Fruit fly (Drosophila melanogaster): ENCODE results near the gene PrBP.

The PrBP gene

dm6 chr2L:8699895-8700314 is 14.2 kb upstream of the PrBP start (continued):
- peak; percentile 13 for TF ChIP-seq CoRest (tag; optimal IDR thresholded peaks at IDR 0.05)
- peak; percentile 36 for TF ChIP-seq Dek (tag; optimal IDR thresholded peaks at IDR 0.05)
- TF ChIP-seq Mes4 (GFP tag; optimal IDR thresholded peaks at IDR 0.05), result no peak
- TF ChIP-seq YL-1 (GFP tag; optimal IDR thresholded peaks at IDR 0.05), result peak; percentile 43
- no peak for TF ChIP-seq CG11398 (GFP tag; optimal IDR thresholded peaks at IDR 0.05)
- peak; percentile 68 for TF ChIP-seq wek (GFP tag; optimal IDR thresholded peaks at IDR 0.05)
- peak; percentile 0 for TF ChIP-seq Camta (GFP tag; optimal IDR thresholded peaks at IDR 0.05)
- peak; percentile 98 for TF ChIP-seq Deaf1 (tag; optimal IDR thresholded peaks at IDR 0.05)
- peak; percentile 12 for TF ChIP-seq Max (GFP tag; optimal IDR thresholded peaks at IDR 0.05)
- TF ChIP-seq otp (GFP tag; IDR thresholded peaks at IDR 0.05), result 0 out of 3 replicates have a peak, but pooled peaks have one; percentile 13
- peak; percentile 13 for TF ChIP-seq bcd (GFP tag; optimal IDR thresholded peaks at IDR 0.05)
- peak; percentile 5 for TF ChIP-seq fd96Cb (tag; optimal IDR thresholded peaks at IDR 0.05)
- no peak for TF ChIP-seq Taf1 (GFP tag; IDR thresholded peaks at IDR 0.05)
- TF ChIP-seq Meics (GFP tag; optimal IDR thresholded peaks at IDR 0.05), result peak; percentile 54
- no peak for TF ChIP-seq zf30C (GFP tag; optimal IDR thresholded peaks at IDR 0.05)
- peak; percentile 64 for TF ChIP-seq CG2202 (tag; optimal IDR thresholded peaks at IDR 0.05)
- peak; percentile 52 for TF ChIP-seq Fer2 (tag; optimal IDR thresholded peaks at IDR 0.05)
- no peak for TF ChIP-seq maf-S (GFP tag; optimal IDR thresholded peaks at IDR 0.05)
- TF ChIP-seq CG2678 (tag; optimal IDR thresholded peaks at IDR 0.05), result peak; percentile 82
- no peak for TF ChIP-seq CG4360 (GFP tag; IDR thresholded peaks at IDR 0.05)
- TF ChIP-seq CG18011 (GFP tag; optimal IDR thresholded peaks at IDR 0.05), result peak; percentile 24
- peak; percentile 79 for TF ChIP-seq Asciz (GFP tag; optimal IDR thresholded peaks at IDR 0.05)
- TF ChIP-seq bowl (GFP tag; IDR thresholded peaks at IDR 0.05), result no peak
- TF ChIP-seq Sox102F (GFP tag; optimal IDR thresholded peaks at IDR 0.05), result peak; percentile 20
- TF ChIP-seq CG11723 (GFP tag; optimal IDR thresholded peaks at IDR 0.05), result peak; percentile 26
- TF ChIP-seq Dip3 (GFP tag; optimal IDR thresholded peaks at IDR 0.05), result no peak
- peak; percentile 1 for TF ChIP-seq CG10979 (tag; optimal IDR thresholded peaks at IDR 0.05)
- no peak for TF ChIP-seq luna (GFP tag; optimal IDR thresholded peaks at IDR 0.05)
- TF ChIP-seq H2.0 (GFP tag; IDR thresholded peaks at IDR 0.05), result peak; percentile 15; the same call in 1 of the 2 replicates
- peak; percentile 74 for TF ChIP-seq Hey (tag; optimal IDR thresholded peaks at IDR 0.05)
- TF ChIP-seq cwo (GFP tag; optimal IDR thresholded peaks at IDR 0.05), result peak; percentile 52
- peak; percentile 55 for TF ChIP-seq Adf1 (GFP tag; IDR thresholded peaks at IDR 0.05)
- TF ChIP-seq pnt (GFP tag; optimal IDR thresholded peaks at IDR 0.05), result no peak
- peak in 1 of 2 experiments; percentile 10 for TF ChIP-seq dpn (GFP tag; optimal IDR thresholded peaks at IDR 0.05)
- no peak for TF ChIP-seq Bgb (GFP tag; IDR thresholded peaks at IDR 0.05; ENCODE audit: partially characterized antibody)
- TF ChIP-seq CTCF (GFP tag; optimal IDR thresholded peaks at IDR 0.05), result peak; percentile 15
- peak; percentile 99 for TF ChIP-seq CG34376 (GFP tag; optimal IDR thresholded peaks at IDR 0.05)
- TF ChIP-seq CG11456 (GFP tag; IDR thresholded peaks at IDR 0.05), result no peak
- TF ChIP-seq CG17328 (GFP tag; IDR thresholded peaks at IDR 0.05), result 0 out of 2 replicates have a peak, but pooled peaks have one; percentile 27
- peak; percentile 74 for TF ChIP-seq CG17912 (GFP tag; optimal IDR thresholded peaks at IDR 0.05)
- peak; percentile 29 for TF ChIP-seq CG31365 (tag; optimal IDR thresholded peaks at IDR 0.05)
- peak; percentile 29 for TF ChIP-seq Nf-YB (GFP tag; optimal IDR thresholded peaks at IDR 0.05)
- TF ChIP-seq CG4328 (GFP tag; optimal IDR thresholded peaks at IDR 0.05), result peak; percentile 52
- peak; percentile 61 for TF ChIP-seq CG10431 (GFP tag; optimal IDR thresholded peaks at IDR 0.05)
- peak; percentile 15 for TF ChIP-seq CG10274 (GFP tag; optimal IDR thresholded peaks at IDR 0.05)
- TF ChIP-seq Nf-YC (tag; optimal IDR thresholded peaks at IDR 0.05), result peak; percentile 51
- no peak; the same call in 2 of the 3 replicates for TF ChIP-seq CG2199 (GFP tag; IDR thresholded peaks at IDR 0.05)
- TF ChIP-seq amos (GFP tag; IDR thresholded peaks at IDR 0.05; ENCODE audit: partially characterized antibody), result no peak
- no peak for TF ChIP-seq al (GFP tag; IDR thresholded peaks at IDR 0.05)
- peak; percentile 81 for TF ChIP-seq CrebB (tag; optimal IDR thresholded peaks at IDR 0.05)
- no peak for TF ChIP-seq ara (GFP tag; IDR thresholded peaks at IDR 0.05)

All from whole organism, embryonic.